Fruit fly (Drosophila melanogaster) whole organism, prepupa: ENCODE data around the gene strat.

Source experiments
- Blimp-1 ChIP-seq: fragments of 200-800 bp; sonication (Bioruptor generic); optimal IDR thresholded peaks from 3 replicates; lab custom pipeline; 2017; ENCODE audit warnings: missing biosample characterization, missing genetic modification characterization, mild to moderate bottlenecking, moderate library complexity, missing genetic modification reagents
- CG10669 ChIP-seq: fragments of 200-800 bp; sonication (Bioruptor generic); optimal IDR thresholded peaks from 3 replicates; lab custom pipeline; 2018; ENCODE audit warnings: missing biosample characterization, mild to moderate bottlenecking, missing genetic modification characterization, moderate library complexity
- CG11294 ChIP-seq: fragments of 200-800 bp; sonication (Bioruptor generic); IDR thresholded peaks from 2 replicates; pipeline ENCODE4 v1.3.6; 2022; ENCODE audit warnings: missing biosample characterization, missing genetic modification characterization
- CG11762 ChIP-seq: fragments of 200-800 bp; sonication (Bioruptor generic); optimal IDR thresholded peaks from 3 replicates; lab custom pipeline; 2016; ENCODE audit warnings: missing biosample characterization, missing genetic modification characterization; ENCODE audit not compliant: insufficient read depth
- CG31627 ChIP-seq: fragments of 200-800 bp; sonication (Bioruptor generic); optimal IDR thresholded peaks from 3 replicates; lab custom pipeline; 2016; ENCODE audit warnings: missing biosample characterization, missing genetic modification characterization
- CG32006 ChIP-seq: fragments of 200-800 bp; sonication (Bioruptor generic); optimal IDR thresholded peaks from 3 replicates; lab custom pipeline; 2017; ENCODE audit warnings: missing biosample characterization, mild to moderate bottlenecking, missing genetic modification characterization
- CG34406 ChIP-seq: fragments of 200-800 bp; sonication (Bioruptor generic); optimal IDR thresholded peaks from 3 replicates; lab custom pipeline; 2016; ENCODE audit warnings: missing biosample characterization, missing genetic modification characterization
- CG3919 ChIP-seq: fragments of 200-800 bp; sonication (Bioruptor generic); optimal IDR thresholded peaks from 3 replicates; lab custom pipeline; 2016; ENCODE audit warnings: missing biosample characterization, missing genetic modification characterization
- CG6163 ChIP-seq: fragments of 200-800 bp; sonication (Bioruptor generic); IDR thresholded peaks from 3 replicates; pipeline ENCODE4 v1.3.6; 2022; ENCODE audit warnings: missing biosample characterization, missing genetic modification characterization
- CG6276 ChIP-seq: fragments of 200-800 bp; sonication (Bioruptor generic); optimal IDR thresholded peaks from 2 replicates; lab custom pipeline; 2017; ENCODE audit warnings: missing biosample characterization, mild to moderate bottlenecking, missing genetic modification characterization
- CG6808 ChIP-seq: fragments of 200-800 bp; sonication (Bioruptor generic); optimal IDR thresholded peaks from 3 replicates; lab custom pipeline; 2017; ENCODE audit warnings: missing biosample characterization, missing genetic modification characterization, mild to moderate bottlenecking, moderate library complexity, missing genetic modification reagents
- CG6854 ChIP-seq: fragments of 200-800 bp; sonication (Bioruptor generic); optimal IDR thresholded peaks from 2 replicates; lab custom pipeline; 2017; ENCODE audit warnings: missing biosample characterization, mild to moderate bottlenecking, missing genetic modification characterization
- CG8119 ChIP-seq: fragments of 200-800 bp; sonication (Bioruptor generic); IDR thresholded peaks from 3 replicates; pipeline ENCODE4 v1.3.6; 2022; ENCODE audit warnings: missing biosample characterization, missing genetic modification characterization
- CG9139 ChIP-seq: fragments of 200-800 bp; sonication (Bioruptor generic); optimal IDR thresholded peaks from 3 replicates; lab custom pipeline; 2017; ENCODE audit warnings: missing biosample characterization, mild to moderate bottlenecking, missing genetic modification characterization
- Hr38 ChIP-seq: sonication (Bioruptor generic); optimal IDR thresholded peaks from 2 replicates; lab custom pipeline; 2016; ENCODE audit warnings: missing biosample characterization, missing genetic modification characterization
- Sox14 ChIP-seq: fragments of 200-800 bp; sonication (Bioruptor generic); optimal IDR thresholded peaks from 3 replicates; lab custom pipeline; 2016; ENCODE audit warnings: missing biosample characterization, missing genetic modification characterization
- Sox15 ChIP-seq: fragments of 200-800 bp; sonication (Bioruptor generic); optimal IDR thresholded peaks from 3 replicates; lab custom pipeline; 2016; ENCODE audit warnings: missing biosample characterization, missing genetic modification characterization
- acj6 ChIP-seq: fragments of 200-800 bp; sonication (Bioruptor generic); optimal IDR thresholded peaks from 3 replicates; lab custom pipeline; 2016; ENCODE audit warnings: missing biosample characterization, missing genetic modification characterization
- cyc ChIP-seq: fragments of 200-800 bp; sonication (Bioruptor generic); optimal IDR thresholded peaks from 3 replicates; lab custom pipeline; 2016; ENCODE audit warnings: missing biosample characterization, missing genetic modification characterization
- dsx ChIP-seq: fragments of 200-800 bp; optimal IDR thresholded peaks from 3 replicates; lab custom pipeline; 2019; ENCODE audit warnings: missing biosample characterization, mild to moderate bottlenecking, missing genetic modification characterization, moderate library complexity; ENCODE audit not compliant: poor library complexity, severe bottlenecking
- esn ChIP-seq: fragments of 200-800 bp; sonication (Bioruptor generic); optimal IDR thresholded peaks from 2 replicates; lab custom pipeline; 2016; ENCODE audit warnings: missing biosample characterization, mild to moderate bottlenecking, missing genetic modification characterization, moderate library complexity
- fd85E ChIP-seq: fragments of 200-800 bp; sonication (Bioruptor generic); optimal IDR thresholded peaks from 3 replicates; lab custom pipeline; 2016; ENCODE audit warnings: missing biosample characterization, missing genetic modification characterization
- fkh ChIP-seq: fragments of 200-800 bp; sonication (Bioruptor generic); optimal IDR thresholded peaks from 3 replicates; lab custom pipeline; 2017; ENCODE audit warnings: missing biosample characterization, mild to moderate bottlenecking, missing genetic modification characterization, moderate library complexity
- lz ChIP-seq: fragments of 200-800 bp; sonication (Bioruptor generic); optimal IDR thresholded peaks from 3 replicates; lab custom pipeline; 2016; ENCODE audit warnings: missing biosample characterization, missing genetic modification characterization
- net ChIP-seq: fragments of 200-800 bp; sonication (Bioruptor generic); optimal IDR thresholded peaks from 3 replicates; lab custom pipeline; 2016; ENCODE audit warnings: missing biosample characterization, missing genetic modification characterization
- pdm3 ChIP-seq: fragments of 200-800 bp; sonication (Bioruptor generic); optimal IDR thresholded peaks from 3 replicates; lab custom pipeline; 2016; ENCODE audit warnings: missing biosample characterization, missing genetic modification characterization
- salr ChIP-seq, 2 experiments: fragments of 200-800 bp; sonication (Bioruptor generic); optimal IDR thresholded peaks; 3 replicates each; lab custom pipeline; 2016 to 2018; ENCODE audit warnings: missing biosample characterization in 2 of 2, missing genetic modification characterization in 2 of 2, mild to moderate bottlenecking in 1 of 2
- spab ChIP-seq: fragments of 200-800 bp; sonication (Bioruptor generic); optimal IDR thresholded peaks from 2 replicates; lab custom pipeline; 2017; ENCODE audit warnings: missing biosample characterization, mild to moderate bottlenecking, missing genetic modification characterization, missing genetic modification reagents
- ss ChIP-seq, 2 experiments: fragments of 200-800 bp; sonication (Bioruptor generic); optimal IDR thresholded peaks; 2 replicates in 1 of 2; 3 replicates in 1 of 2; lab custom pipeline; 2017 to 2018; ENCODE audit warnings: mild to moderate bottlenecking in 2 of 2, missing biosample characterization in 2 of 2, missing genetic modification characterization in 2 of 2, moderate library complexity in 1 of 2
- svp ChIP-seq: fragments of 200-800 bp; sonication (Bioruptor generic); peaks from one replicate; lab custom pipeline; 2016; ENCODE audit warnings: missing biosample characterization, missing genetic modification characterization
- vri ChIP-seq: fragments of 200-800 bp; sonication (Bioruptor generic); optimal IDR thresholded peaks from 3 replicates; lab custom pipeline; 2016; ENCODE audit warnings: missing biosample characterization, mild to moderate bottlenecking, missing genetic modification characterization

strat gene

dm6 chr2L:8299194-8299811, 20.8 kb upstream of the strat start (continued):
- TF ChIP-seq svp (peak; percentile 98), pdm3 (GFP tag; lab: Kevin White, UChicago) (peak; percentile 87), CG8119 (GFP tag; lab: Robert Waterston, UW) (peak; percentile 72), Sox14 (GFP tag; lab: Kevin White, UChicago) (peak; percentile 94), CG32006 (GFP tag; lab: Kevin White, UChicago) (no peak), dsx (GFP tag; lab: Kevin White, UChicago) (peak; percentile 91), CG3919 (GFP tag; lab: Kevin White, UChicago) (peak; percentile 91), CG11294 (GFP tag; lab: Robert Waterston, UW) (0 out of 2 replicates have a peak, but pooled peaks have one; percentile 35), acj6 (GFP tag; lab: Kevin White, UChicago) (peak; percentile 65)

- TF ChIP-seq CG6163 (0 out of 3 replicates have a peak, but pooled peaks have one; percentile 19), Sox14 (GFP tag; lab: Kevin White, UChicago) (peak; percentile 27), CG31627 (GFP tag; lab: Kevin White, UChicago) (no peak), dsx (GFP tag; lab: Kevin White, UChicago) (peak; percentile 10), fkh (GFP tag; lab: Kevin White, UChicago) (peak; percentile 61), CG11294 (GFP tag; lab: Robert Waterston, UW) (no peak), CG6854 (peak; percentile 40), Blimp-1 (GFP tag; lab: Kevin White, UChicago) (peak; percentile 83)
- TF ChIP-seq, all 60 proteins: peak for 6
Observed at dm6 chr2L:8300220-8301167, 19.6 kb upstream of the strat start, which contains the start of gene Btk. Btk (minus strand) TSS chr2L:8301079.

dm6 chr2L:8302766-8303479, 17.2 kb upstream of the strat start, which contains the start of the genes wol and Scgalpha:
wol (minus strand) TSS chr2L:8302985.
Scgalpha (plus strand) TSS chr2L:8303429.
- TF ChIP-seq esn (GFP tag; lab: Kevin White, UChicago) (peak; percentile 0), salr (GFP tag; optimal IDR thresholded peaks at IDR 0.05; lab: Kevin White, UChicago) (no peak)

dm6 chr2L:8304635-8305034, 15.5 kb upstream of the strat start:
- TF ChIP-seq net (GFP tag; lab: Kevin White, UChicago) (no peak), cyc (GFP tag; lab: Kevin White, UChicago) (no peak), CG6163 (no peak), CG11762 (GFP tag; lab: Kevin White, UChicago) (no peak), lz (GFP tag; lab: Kevin White, UChicago) (no peak), spab (GFP tag; lab: Kevin White, UChicago) (no peak), ss (GFP tag; optimal IDR thresholded peaks at IDR 0.05; lab: Kevin White, UChicago) (no peak), CG11294 (GFP tag; lab: Robert Waterston, UW) (no peak), CG34406 (GFP tag; lab: Kevin White, UChicago) (no peak), pdm3 (GFP tag; lab: Kevin White, UChicago) (no peak), Sox15 (GFP tag; lab: Kevin White, UChicago) (no peak), CG9139 (GFP tag; lab: Kevin White, UChicago) (no peak), fd85E (GFP tag; lab: Kevin White, UChicago) (no peak), CG6808 (GFP tag; lab: Kevin White, UChicago) (no peak), CG6276 (GFP tag; lab: Kevin White, UChicago) (no peak), esn (GFP tag; lab: Kevin White, UChicago) (no peak), vri (no peak), Hr38 (no peak), CG8119 (GFP tag; lab: Robert Waterston, UW) (no peak), CG10669 (GFP tag; lab: Kevin White, UChicago) (no peak)
